Fruit fly (Drosophila melanogaster): ENCODE data around the gene CG31937.

The CG31937 gene

dm6 chr2L:1758853-1759252, 29.2 kb downstream of the CG31937 start, which contains the start of gene CG17650:
Gene CG17650 (minus strand): TSS chr2L:1759093.
- no peak for TF ChIP-seq CG17801 (GFP tag; optimal IDR thresholded peaks at IDR 0.05; ENCODE audit: partially characterized antibody)

Measured in ovary, adult (tissue).